Fruit fly (Drosophila melanogaster) whole organism: ENCODE measurements around the gene CG10405.

Experiments
- pan ChIP-seq: fragments of >200 bp; optimal IDR thresholded peaks from 2 replicates; lab custom pipeline; 2017
- psq ChIP-seq: fragments of >200 bp; optimal IDR thresholded peaks from 2 replicates; lab custom pipeline; 2017
- usp ChIP-seq: fragments of >200 bp; optimal IDR thresholded peaks from 2 replicates; lab custom pipeline; 2017; ENCODE audit warnings: missing biosample characterization, missing genetic modification characterization, mixed read lengths

dm6 chr3R:16454192-16454591, at the start of gene CG10405:
- no peak for TF ChIP-seq psq (lab: Kevin White, UChicago)
- TF ChIP-seq usp, result no peak
- no peak for TF ChIP-seq pan (lab: Kevin White, UChicago)
